Fruit fly (Drosophila melanogaster) whole organism, pupa: ENCODE results near the gene Cyp4d1.
A peak's percentile ranks its signal among the peaks of the same experiment; 100 is the strongest.

ENCODE experiments used
- CG10348 ChIP-seq: fragments of 200-800 bp; sonication (Bioruptor generic); IDR thresholded peaks from 2 replicates; pipeline ENCODE4 v1.3.6; 2022; ENCODE audit warnings: missing biosample characterization, missing genetic modification characterization
- CG12605 ChIP-seq: fragments of 200-800 bp; sonication (Bioruptor generic); IDR thresholded peaks from 2 replicates; pipeline ENCODE4 v1.3.6; 2022; ENCODE audit warnings: missing biosample characterization, missing genetic modification characterization
- CG13204 ChIP-seq: fragments of 200-800 bp; sonication (Bioruptor generic); optimal IDR thresholded peaks from 2 replicates; lab custom pipeline; 2018; ENCODE audit warnings: missing biosample characterization, mild to moderate bottlenecking, missing genetic modification characterization, moderate library complexity
- CG14655 ChIP-seq: fragments of 200-800 bp; sonication (Bioruptor generic); optimal IDR thresholded peaks from 3 replicates; lab custom pipeline; 2017; ENCODE audit warnings: mild to moderate bottlenecking, missing biosample characterization, missing genetic modification reagents, missing genetic modification characterization
- CG15710 ChIP-seq: fragments of 200-800 bp; sonication (Bioruptor generic); optimal IDR thresholded peaks from 2 replicates; lab custom pipeline; 2018; ENCODE audit warnings: missing biosample characterization, mild to moderate bottlenecking, missing genetic modification characterization, moderate library complexity
- CG17806 ChIP-seq: fragments of 200-800 bp; sonication (Bioruptor generic); optimal IDR thresholded peaks from 2 replicates; lab custom pipeline; 2018; ENCODE audit warnings: missing biosample characterization, mild to moderate bottlenecking, missing genetic modification characterization, moderate library complexity
- CG32121 ChIP-seq: fragments of 200-800 bp; sonication (Bioruptor generic); IDR thresholded peaks from 2 replicates; pipeline ENCODE4 v1.3.6; 2022; ENCODE audit warnings: missing biosample characterization, missing genetic modification characterization
- CG34367 ChIP-seq: fragments of 200-800 bp; sonication (Bioruptor generic); optimal IDR thresholded peaks from 2 replicates; lab custom pipeline; 2018; ENCODE audit warnings: missing biosample characterization, mild to moderate bottlenecking, missing genetic modification characterization
- CG4496 ChIP-seq: fragments of 200-800 bp; sonication (Bioruptor generic); IDR thresholded peaks from 3 replicates; pipeline ENCODE4 v1.3.6; 2022; ENCODE audit warnings: missing biosample characterization, missing genetic modification characterization
- CG8159 ChIP-seq: fragments of 200-800 bp; sonication (Bioruptor generic); optimal IDR thresholded peaks from 3 replicates; lab custom pipeline; 2018; ENCODE audit warnings: missing biosample characterization, mild to moderate bottlenecking, missing genetic modification characterization, moderate library complexity
- CG8301 ChIP-seq: fragments of 200-800 bp; sonication (Bioruptor generic); optimal IDR thresholded peaks from 2 replicates; lab custom pipeline; 2018; ENCODE audit warnings: missing biosample characterization, mild to moderate bottlenecking, missing genetic modification characterization
- CG9948 ChIP-seq: fragments of 200-800 bp; sonication (Bioruptor generic); optimal IDR thresholded peaks from 2 replicates; lab custom pipeline; 2018; ENCODE audit warnings: missing biosample characterization, mild to moderate bottlenecking, missing genetic modification characterization, moderate library complexity
- D1 ChIP-seq: fragments of 200-800 bp; sonication (Bioruptor generic); optimal IDR thresholded peaks from 2 replicates; lab custom pipeline; 2018; ENCODE audit warnings: missing biosample characterization, mild to moderate bottlenecking, missing genetic modification characterization, moderate library complexity
- EcR ChIP-seq: fragments of 200-800 bp; sonication (Bioruptor generic); optimal IDR thresholded peaks from 3 replicates; lab custom pipeline; 2019; ENCODE audit warnings: missing biosample characterization, missing genetic modification characterization, mild to moderate bottlenecking, moderate library complexity, missing genetic modification reagents
- Ets98B ChIP-seq: fragments of 200-800 bp; sonication (Bioruptor generic); IDR thresholded peaks from 2 replicates; pipeline ENCODE4 v1.3.6; 2022; ENCODE audit warnings: missing biosample characterization, missing genetic modification characterization
- Pif1A ChIP-seq: fragments of 200-800 bp; sonication (Bioruptor generic); optimal IDR thresholded peaks from 3 replicates; lab custom pipeline; 2016; ENCODE audit warnings: missing biosample characterization, missing genetic modification characterization
- Pif1B ChIP-seq: fragments of 200-800 bp; sonication (Bioruptor generic); optimal IDR thresholded peaks from 3 replicates; lab custom pipeline; 2016; ENCODE audit warnings: missing biosample characterization, missing genetic modification characterization
- Snoo ChIP-seq: fragments of 200-800 bp; sonication (Bioruptor generic); optimal IDR thresholded peaks from 3 replicates; lab custom pipeline; 2017; ENCODE audit warnings: missing biosample characterization, mild to moderate bottlenecking, missing genetic modification characterization, inconsistent platforms
- fd96Ca ChIP-seq: fragments of 200-800 bp; sonication (Bioruptor generic); IDR thresholded peaks from 3 replicates; pipeline ENCODE4 v1.3.6; 2022; ENCODE audit warnings: missing biosample characterization, missing genetic modification characterization
- gl ChIP-seq: fragments of 200-800 bp; sonication (Bioruptor generic); optimal IDR thresholded peaks from 2 replicates; lab custom pipeline; 2018; ENCODE audit warnings: missing biosample characterization, mild to moderate bottlenecking, missing genetic modification characterization
- rn ChIP-seq: fragments of 200-800 bp; sonication (Bioruptor generic); IDR thresholded peaks from 2 replicates; pipeline ENCODE4 v1.3.6; 2022; ENCODE audit warnings: missing biosample characterization, missing genetic modification characterization

Gene Cyp4d1

dm6 chrX:2121716-2122601, 40.0 kb downstream of the Cyp4d1 start:
- TF ChIP-seq CG12605 (no peak), Pif1A (GFP tag; lab: Kevin White, UChicago) (peak; percentile 72), CG10348 (GFP tag; lab: Robert Waterston, UW) (no peak), EcR (GFP tag; lab: Kevin White, UChicago) (peak; percentile 40), CG34367 (tag; lab: Kevin White, UChicago) (peak; percentile 53), CG15710 (tag; lab: Kevin White, UChicago) (peak; percentile 68), CG32121 (GFP tag; lab: Robert Waterston, UW) (peak; percentile 80), CG4496 (GFP tag; lab: Robert Waterston, UW) (peak; percentile 75), CG8159 (tag; lab: Kevin White, UChicago) (peak; percentile 71), Pif1B (GFP tag; lab: Kevin White, UChicago) (peak; percentile 57), CG14655 (no peak), CG8301 (tag; lab: Kevin White, UChicago) (no peak), Ets98B (GFP tag; lab: Robert Waterston, UW) (peak; percentile 67), CG17806 (tag; lab: Kevin White, UChicago) (peak; percentile 58), D1 (tag; lab: Kevin White, UChicago) (no peak), gl (tag; lab: Kevin White, UChicago) (peak; percentile 55), CG13204 (GFP tag; lab: Kevin White, UChicago) (peak; percentile 34), CG9948 (tag; lab: Kevin White, UChicago) (peak; percentile 63), rn (0 out of 2 replicates have a peak, but pooled peaks have one; percentile 35), Snoo (peak; percentile 2), fd96Ca (peak; percentile 51; the same call in 1 of the 3 replicates)
- TF ChIP-seq, all 21 proteins: peak for 16

DNA sequence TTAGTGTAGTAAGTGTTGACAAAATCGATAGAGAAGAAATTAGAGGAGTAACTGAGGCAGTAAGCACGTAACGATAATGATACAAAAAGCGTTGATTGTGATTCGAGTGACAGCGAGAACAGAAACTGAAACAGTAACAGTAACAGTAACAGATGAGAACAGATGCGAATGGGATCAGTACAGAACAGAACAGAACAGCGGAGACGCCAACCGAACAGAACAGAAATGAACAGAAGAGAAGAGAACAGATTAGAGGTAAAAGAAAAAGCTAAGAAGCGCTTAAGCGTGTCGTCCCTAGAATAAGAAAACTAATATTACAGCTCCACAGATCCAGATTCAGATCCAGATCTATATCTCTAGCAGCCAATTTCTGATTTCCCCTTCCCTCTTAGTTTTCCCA, 49.3 kb downstream of the Cyp4d1 start:
- TF ChIP-seq CG32121 (GFP tag; lab: Robert Waterston, UW) = no peak
- no peak for TF ChIP-seq CG12605
- no peak for TF ChIP-seq Pif1A (GFP tag; lab: Kevin White, UChicago)
- no peak for TF ChIP-seq CG9948 (tag; lab: Kevin White, UChicago)
- no peak for TF ChIP-seq CG8159 (tag; lab: Kevin White, UChicago)
- TF ChIP-seq CG10348 (GFP tag; lab: Robert Waterston, UW) = no peak
- TF ChIP-seq CG8301 (tag; lab: Kevin White, UChicago) = no peak
- no peak for TF ChIP-seq Ets98B (GFP tag; lab: Robert Waterston, UW)
- no peak for TF ChIP-seq CG34367 (tag; lab: Kevin White, UChicago)
- no peak for TF ChIP-seq D1 (tag; lab: Kevin White, UChicago)
- no peak for TF ChIP-seq EcR (GFP tag; lab: Kevin White, UChicago)
- TF ChIP-seq CG4496 (GFP tag; lab: Robert Waterston, UW) = no peak
- no peak for TF ChIP-seq rn
